Fruit fly (Drosophila melanogaster) whole organism, prepupa: ENCODE data around the gene CG32576.
A peak's percentile ranks its signal among the peaks of the same experiment; 100 is the strongest.

Experiments
- Blimp-1 ChIP-seq: fragments of 200-800 bp; sonication (Bioruptor generic); optimal IDR thresholded peaks from 3 replicates; lab custom pipeline; 2017; ENCODE audit warnings: missing biosample characterization, missing genetic modification characterization, mild to moderate bottlenecking, moderate library complexity, missing genetic modification reagents
- CG10631 ChIP-seq: fragments of 200-800 bp; sonication (Bioruptor generic); optimal IDR thresholded peaks from 2 replicates; lab custom pipeline; 2016; ENCODE audit warnings: missing biosample characterization, missing genetic modification characterization
- Eip78C ChIP-seq: fragments of 200-800 bp; sonication (Bioruptor generic); peaks from one replicate; lab custom pipeline; 2016; ENCODE audit warnings: missing biosample characterization, missing genetic modification characterization
- Lpt ChIP-seq: fragments of 200-800 bp; sonication (Bioruptor generic); optimal IDR thresholded peaks from 3 replicates; lab custom pipeline; 2016; ENCODE audit warnings: missing biosample characterization, missing genetic modification characterization
- Sox102F ChIP-seq: fragments of 200-800 bp; sonication (Bioruptor generic); optimal IDR thresholded peaks from 2 replicates; lab custom pipeline; 2016; ENCODE audit warnings: missing biosample characterization, mild to moderate bottlenecking, missing genetic modification characterization
- dac ChIP-seq: fragments of 200-800 bp; sonication (Bioruptor generic); optimal IDR thresholded peaks from 2 replicates; lab custom pipeline; 2017; ENCODE audit warnings: missing biosample characterization, mild to moderate bottlenecking, missing genetic modification characterization

- TF ChIP-seq Eip78C (GFP tag; lab: Kevin White, UChicago) (peak; percentile 91), CG10631 (GFP tag; lab: Kevin White, UChicago) (peak; percentile 70), Blimp-1 (no peak), Lpt (peak; percentile 69), dac (peak; percentile 69), Sox102F (GFP tag; lab: Kevin White, UChicago) (peak; percentile 80)
These were observed 46.8 kb upstream of the CG32576 start for dm6 chrX:16335107-16335642.
